Fruit fly (Drosophila melanogaster) whole organism, pupa: Measurements from ENCODE around the gene lin-28.
A peak's percentile ranks its signal among the peaks of the same experiment; 100 is the strongest.

Experiments used
- CG10348 ChIP-seq: fragments of 200-800 bp; sonication (Bioruptor generic); IDR thresholded peaks from 2 replicates; pipeline ENCODE4 v1.3.6; 2022; ENCODE audit warnings: missing biosample characterization, missing genetic modification characterization
- CG12605 ChIP-seq: fragments of 200-800 bp; sonication (Bioruptor generic); IDR thresholded peaks from 2 replicates; pipeline ENCODE4 v1.3.6; 2022; ENCODE audit warnings: missing biosample characterization, missing genetic modification characterization
- CG13204 ChIP-seq: fragments of 200-800 bp; sonication (Bioruptor generic); optimal IDR thresholded peaks from 2 replicates; lab custom pipeline; 2018; ENCODE audit warnings: missing biosample characterization, mild to moderate bottlenecking, missing genetic modification characterization, moderate library complexity
- CG14655 ChIP-seq: fragments of 200-800 bp; sonication (Bioruptor generic); optimal IDR thresholded peaks from 3 replicates; lab custom pipeline; 2017; ENCODE audit warnings: mild to moderate bottlenecking, missing biosample characterization, missing genetic modification reagents, missing genetic modification characterization
- CG15710 ChIP-seq: fragments of 200-800 bp; sonication (Bioruptor generic); optimal IDR thresholded peaks from 2 replicates; lab custom pipeline; 2018; ENCODE audit warnings: missing biosample characterization, mild to moderate bottlenecking, missing genetic modification characterization, moderate library complexity
- CG17806 ChIP-seq: fragments of 200-800 bp; sonication (Bioruptor generic); optimal IDR thresholded peaks from 2 replicates; lab custom pipeline; 2018; ENCODE audit warnings: missing biosample characterization, mild to moderate bottlenecking, missing genetic modification characterization, moderate library complexity
- CG32121 ChIP-seq: fragments of 200-800 bp; sonication (Bioruptor generic); IDR thresholded peaks from 2 replicates; pipeline ENCODE4 v1.3.6; 2022; ENCODE audit warnings: missing biosample characterization, missing genetic modification characterization
- CG34367 ChIP-seq: fragments of 200-800 bp; sonication (Bioruptor generic); optimal IDR thresholded peaks from 2 replicates; lab custom pipeline; 2018; ENCODE audit warnings: missing biosample characterization, mild to moderate bottlenecking, missing genetic modification characterization
- CG4496 ChIP-seq: fragments of 200-800 bp; sonication (Bioruptor generic); IDR thresholded peaks from 3 replicates; pipeline ENCODE4 v1.3.6; 2022; ENCODE audit warnings: missing biosample characterization, missing genetic modification characterization
- CG8159 ChIP-seq: fragments of 200-800 bp; sonication (Bioruptor generic); optimal IDR thresholded peaks from 3 replicates; lab custom pipeline; 2018; ENCODE audit warnings: missing biosample characterization, mild to moderate bottlenecking, missing genetic modification characterization, moderate library complexity
- CG8301 ChIP-seq: fragments of 200-800 bp; sonication (Bioruptor generic); optimal IDR thresholded peaks from 2 replicates; lab custom pipeline; 2018; ENCODE audit warnings: missing biosample characterization, mild to moderate bottlenecking, missing genetic modification characterization
- CG9948 ChIP-seq: fragments of 200-800 bp; sonication (Bioruptor generic); optimal IDR thresholded peaks from 2 replicates; lab custom pipeline; 2018; ENCODE audit warnings: missing biosample characterization, mild to moderate bottlenecking, missing genetic modification characterization, moderate library complexity
- D1 ChIP-seq: fragments of 200-800 bp; sonication (Bioruptor generic); optimal IDR thresholded peaks from 2 replicates; lab custom pipeline; 2018; ENCODE audit warnings: missing biosample characterization, mild to moderate bottlenecking, missing genetic modification characterization, moderate library complexity
- EcR ChIP-seq: fragments of 200-800 bp; sonication (Bioruptor generic); optimal IDR thresholded peaks from 3 replicates; lab custom pipeline; 2019; ENCODE audit warnings: missing biosample characterization, missing genetic modification characterization, mild to moderate bottlenecking, moderate library complexity, missing genetic modification reagents
- Ets98B ChIP-seq: fragments of 200-800 bp; sonication (Bioruptor generic); IDR thresholded peaks from 2 replicates; pipeline ENCODE4 v1.3.6; 2022; ENCODE audit warnings: missing biosample characterization, missing genetic modification characterization
- Pif1A ChIP-seq: fragments of 200-800 bp; sonication (Bioruptor generic); optimal IDR thresholded peaks from 3 replicates; lab custom pipeline; 2016; ENCODE audit warnings: missing biosample characterization, missing genetic modification characterization
- Pif1B ChIP-seq: fragments of 200-800 bp; sonication (Bioruptor generic); optimal IDR thresholded peaks from 3 replicates; lab custom pipeline; 2016; ENCODE audit warnings: missing biosample characterization, missing genetic modification characterization
- Snoo ChIP-seq: fragments of 200-800 bp; sonication (Bioruptor generic); optimal IDR thresholded peaks from 3 replicates; lab custom pipeline; 2017; ENCODE audit warnings: missing biosample characterization, mild to moderate bottlenecking, missing genetic modification characterization, inconsistent platforms
- fd96Ca ChIP-seq: fragments of 200-800 bp; sonication (Bioruptor generic); IDR thresholded peaks from 3 replicates; pipeline ENCODE4 v1.3.6; 2022; ENCODE audit warnings: missing biosample characterization, missing genetic modification characterization
- gl ChIP-seq: fragments of 200-800 bp; sonication (Bioruptor generic); optimal IDR thresholded peaks from 2 replicates; lab custom pipeline; 2018; ENCODE audit warnings: missing biosample characterization, mild to moderate bottlenecking, missing genetic modification characterization
- rn ChIP-seq: fragments of 200-800 bp; sonication (Bioruptor generic); IDR thresholded peaks from 2 replicates; pipeline ENCODE4 v1.3.6; 2022; ENCODE audit warnings: missing biosample characterization, missing genetic modification characterization

The lin-28 gene

DNA sequence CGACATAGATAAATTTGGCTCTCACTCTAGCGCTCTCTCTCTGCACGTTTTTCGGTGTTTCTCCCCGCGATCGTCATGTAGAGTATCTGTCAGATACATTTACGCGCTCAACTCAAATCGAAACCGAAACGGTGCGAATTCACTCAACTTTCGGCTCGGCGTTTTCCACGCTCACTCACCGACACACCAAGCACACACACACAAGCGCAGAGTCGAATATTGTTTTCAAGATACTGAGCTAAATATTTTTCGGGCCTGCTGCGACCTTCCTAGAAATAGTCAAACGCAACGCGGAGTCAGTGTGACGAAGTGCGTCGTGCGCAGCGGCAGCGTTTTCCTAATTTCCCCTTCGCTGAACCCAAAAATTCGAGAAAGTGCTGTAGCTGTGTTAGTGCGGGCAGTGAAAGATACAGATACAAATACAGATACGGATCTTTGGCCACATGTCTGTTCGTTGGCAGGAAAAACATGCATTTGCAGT, at the start of gene lin-28:
lin-28 (plus strand) TSS at position 279 of the 481 bp plus-strand sequence.
- TF ChIP-seq Ets98B (GFP tag; lab: Robert Waterston, UW): no peak
- no peak for TF ChIP-seq CG12605 (GFP tag; lab: Robert Waterston, UW)
- TF ChIP-seq Pif1A (GFP tag; lab: Kevin White, UChicago): no peak
- TF ChIP-seq CG4496: no peak
- TF ChIP-seq Snoo (tag; lab: Kevin White, UChicago): no peak
- no peak for TF ChIP-seq CG15710 (tag; lab: Kevin White, UChicago)
- TF ChIP-seq CG8301 (tag; lab: Kevin White, UChicago): no peak
- TF ChIP-seq rn (GFP tag; lab: Robert Waterston, UW): no peak
- TF ChIP-seq CG14655 (GFP tag; lab: Kevin White, UChicago): no peak
- no peak for TF ChIP-seq CG13204 (GFP tag; lab: Kevin White, UChicago)
- no peak for TF ChIP-seq CG10348 (GFP tag; lab: Robert Waterston, UW)
- TF ChIP-seq CG17806: no peak
- no peak for TF ChIP-seq D1
- no peak for TF ChIP-seq Pif1B (GFP tag; lab: Kevin White, UChicago)
- TF ChIP-seq gl (tag; lab: Kevin White, UChicago): no peak
- TF ChIP-seq CG34367 (tag; lab: Kevin White, UChicago): no peak
- no peak for TF ChIP-seq CG32121 (GFP tag; lab: Robert Waterston, UW)

DNA sequence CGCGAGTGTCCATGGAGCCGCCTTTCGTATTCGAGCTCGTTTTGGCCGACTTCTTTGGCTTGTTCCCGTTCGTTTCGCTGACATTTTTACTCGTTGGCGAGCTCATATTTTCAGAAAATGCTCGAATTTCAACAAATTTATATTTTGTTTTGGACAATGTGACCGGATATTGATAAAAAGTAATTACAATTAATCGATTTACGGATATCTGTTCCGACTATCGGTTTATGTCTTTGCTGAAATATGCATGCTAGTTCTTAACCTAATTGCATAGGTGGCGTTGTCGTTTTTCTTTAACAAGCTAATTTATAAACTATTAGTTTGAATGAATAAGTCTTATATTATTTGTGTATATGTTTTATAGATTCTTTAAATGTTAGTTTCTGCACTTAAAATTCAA, 46.4 kb upstream of the lin-28 start, which contains the start of gene Eaf6:
Eaf6 (minus strand) TSS at position 173 of the 400 bp plus-strand sequence.
- TF ChIP-seq Snoo (tag; lab: Kevin White, UChicago): no peak
- peak; percentile 13 for TF ChIP-seq EcR (GFP tag; lab: Kevin White, UChicago)

DNA sequence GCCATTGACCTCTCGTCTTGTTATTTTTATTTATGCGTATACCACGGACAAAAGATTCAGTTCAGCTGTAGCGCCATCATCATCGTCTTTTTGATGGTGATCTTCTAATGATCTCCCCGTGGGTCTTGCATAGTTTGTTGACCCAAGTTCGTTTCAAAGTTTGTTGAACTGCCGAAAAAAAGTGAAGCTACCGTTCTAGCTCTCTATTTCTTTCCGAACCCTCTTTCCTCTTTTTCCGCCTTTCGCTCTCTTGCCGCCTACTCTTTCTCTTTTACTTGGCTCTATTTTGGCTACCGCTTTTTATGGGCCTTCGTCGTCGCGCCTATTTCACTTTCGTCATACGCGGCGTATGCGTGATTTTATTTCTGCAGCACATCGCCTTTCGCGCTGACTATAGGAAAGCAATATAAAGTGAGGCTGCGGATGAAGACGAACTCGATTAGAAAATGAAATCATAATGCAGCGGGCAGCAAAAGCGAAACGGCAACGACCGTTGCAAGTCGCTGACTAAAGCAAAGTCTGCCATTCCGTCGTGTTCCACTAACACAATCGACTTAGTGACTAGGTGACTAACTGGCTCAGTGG, 45.6 kb upstream of the lin-28 start:
- TF ChIP-seq CG9948 (tag; lab: Kevin White, UChicago): no peak
- no peak for TF ChIP-seq CG14655 (GFP tag; lab: Kevin White, UChicago)
- no peak for TF ChIP-seq Snoo (tag; lab: Kevin White, UChicago)
- TF ChIP-seq fd96Ca (GFP tag; lab: Robert Waterston, UW): no peak
- no peak for TF ChIP-seq CG8159 (tag; lab: Kevin White, UChicago)
- no peak for TF ChIP-seq Ets98B (GFP tag; lab: Robert Waterston, UW)
- TF ChIP-seq CG17806: no peak
- no peak for TF ChIP-seq CG10348 (GFP tag; lab: Robert Waterston, UW)
- TF ChIP-seq CG13204 (GFP tag; lab: Kevin White, UChicago): no peak
- no peak for TF ChIP-seq Pif1B (GFP tag; lab: Kevin White, UChicago)
- TF ChIP-seq CG32121 (GFP tag; lab: Robert Waterston, UW): no peak
- TF ChIP-seq CG4496: no peak
- no peak for TF ChIP-seq D1
- no peak for TF ChIP-seq Pif1A (GFP tag; lab: Kevin White, UChicago)
- no peak for TF ChIP-seq CG15710 (tag; lab: Kevin White, UChicago)
- TF ChIP-seq CG12605 (GFP tag; lab: Robert Waterston, UW): no peak
- no peak for TF ChIP-seq rn (GFP tag; lab: Robert Waterston, UW)
- TF ChIP-seq CG8301 (tag; lab: Kevin White, UChicago): no peak
- TF ChIP-seq EcR (GFP tag; lab: Kevin White, UChicago): no peak
- TF ChIP-seq CG34367 (tag; lab: Kevin White, UChicago): no peak

DNA sequence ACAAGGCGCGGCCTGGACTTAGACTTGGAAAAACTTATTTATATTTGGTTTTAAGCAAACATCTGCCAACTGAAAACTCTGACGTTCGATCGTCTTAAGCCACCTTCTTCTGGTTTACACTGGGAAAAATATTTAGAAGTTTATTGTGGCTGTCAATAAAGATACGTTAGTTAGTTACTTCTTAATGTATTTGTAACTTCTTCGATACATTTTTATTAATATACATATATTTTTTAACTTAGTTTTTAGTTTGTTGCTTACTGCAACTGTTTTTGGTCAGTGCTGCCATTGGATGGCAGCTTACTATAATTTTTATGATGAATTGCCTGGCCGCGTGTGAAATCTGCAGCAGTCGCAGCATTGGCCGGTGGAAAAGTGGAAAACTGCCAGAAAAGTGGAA, 45.0 kb upstream of the lin-28 start:
- TF ChIP-seq CG8301 (tag; lab: Kevin White, UChicago): peak; percentile 75
- TF ChIP-seq CG34367 (tag; lab: Kevin White, UChicago): no peak
- TF ChIP-seq Ets98B (GFP tag; lab: Robert Waterston, UW): peak; percentile 60
- peak; percentile 58 for TF ChIP-seq CG32121 (GFP tag; lab: Robert Waterston, UW)
- TF ChIP-seq CG4496: 0 out of 3 replicates have a peak, but pooled peaks have one; percentile 51

dm6 chr3L:5610582-5610981, 43.9 kb upstream of the lin-28 start:
- no peak; the same call in 2 of the 3 replicates for TF ChIP-seq fd96Ca (GFP tag; lab: Robert Waterston, UW)
- no peak for TF ChIP-seq CG17806
- TF ChIP-seq Pif1A (GFP tag; lab: Kevin White, UChicago): no peak
- no peak for TF ChIP-seq Pif1B (GFP tag; lab: Kevin White, UChicago)
- TF ChIP-seq CG14655 (GFP tag; lab: Kevin White, UChicago): no peak
- no peak for TF ChIP-seq Snoo (tag; lab: Kevin White, UChicago)
- TF ChIP-seq EcR (GFP tag; lab: Kevin White, UChicago): peak; percentile 91
- TF ChIP-seq D1: no peak
- TF ChIP-seq CG8301 (tag; lab: Kevin White, UChicago): no peak
- no peak for TF ChIP-seq CG8159 (tag; lab: Kevin White, UChicago)
- TF ChIP-seq rn (GFP tag; lab: Robert Waterston, UW): no peak
- no peak for TF ChIP-seq Ets98B (GFP tag; lab: Robert Waterston, UW)
- TF ChIP-seq CG9948 (tag; lab: Kevin White, UChicago): no peak
- no peak for TF ChIP-seq CG12605 (GFP tag; lab: Robert Waterston, UW)
- TF ChIP-seq CG10348 (GFP tag; lab: Robert Waterston, UW): no peak
- peak; percentile 55 for TF ChIP-seq CG32121 (GFP tag; lab: Robert Waterston, UW)
- TF ChIP-seq CG15710 (tag; lab: Kevin White, UChicago): no peak
- no peak for TF ChIP-seq gl (tag; lab: Kevin White, UChicago)
- TF ChIP-seq CG4496: 0 out of 3 replicates have a peak, but pooled peaks have one; percentile 10
